Worm (Caenorhabditis elegans): Measurements from ENCODE around the gene C08G9.1.

C08G9.1 gene

DNA sequence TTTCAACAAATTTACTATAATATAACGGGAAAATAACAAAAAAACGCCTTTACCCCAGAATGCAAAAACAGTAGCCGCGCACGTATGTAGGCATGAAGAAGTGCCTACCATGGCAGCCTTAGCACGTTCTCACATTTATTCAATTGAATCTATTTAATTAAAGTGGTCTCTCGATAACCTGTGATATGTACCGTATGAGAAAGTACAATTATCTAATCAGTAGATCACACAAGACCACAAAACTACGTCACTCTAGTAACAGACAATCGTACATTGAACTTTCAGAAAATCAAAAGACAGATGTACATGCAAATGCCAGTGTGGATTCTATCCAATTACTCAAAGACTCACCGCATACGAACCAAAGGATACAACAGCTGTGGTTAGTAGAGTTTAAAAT, 53.7 kb downstream of the C08G9.1 start:
- TF ChIP-seq sdc-2 (tag; optimal IDR thresholded peaks at IDR 0.05) (no peak), ets-4 (tag; optimal IDR thresholded peaks at IDR 0.05) (no peak), F13H6.1 (tag; optimal IDR thresholded peaks at IDR 0.05) (no peak), madf-2 (tag; optimal IDR thresholded peaks at IDR 0.05) (no peak), syd-9 (tag; optimal IDR thresholded peaks at IDR 0.05) (no peak), hlh-15 (tag; optimal IDR thresholded peaks at IDR 0.05) (no peak), mec-3 (tag; optimal IDR thresholded peaks at IDR 0.05; ENCODE audit: borderline replicate concordance) (no peak), tbx-2 (tag; optimal IDR thresholded peaks at IDR 0.05) (no peak), dmd-4 (tag; optimal IDR thresholded peaks at IDR 0.05; ENCODE audit: borderline replicate concordance) (no peak)

All from whole organism, late embryonic.